Worm (Caenorhabditis elegans): ENCODE measurements around the gene F42F12.4.

The F42F12.4 gene

DNA sequence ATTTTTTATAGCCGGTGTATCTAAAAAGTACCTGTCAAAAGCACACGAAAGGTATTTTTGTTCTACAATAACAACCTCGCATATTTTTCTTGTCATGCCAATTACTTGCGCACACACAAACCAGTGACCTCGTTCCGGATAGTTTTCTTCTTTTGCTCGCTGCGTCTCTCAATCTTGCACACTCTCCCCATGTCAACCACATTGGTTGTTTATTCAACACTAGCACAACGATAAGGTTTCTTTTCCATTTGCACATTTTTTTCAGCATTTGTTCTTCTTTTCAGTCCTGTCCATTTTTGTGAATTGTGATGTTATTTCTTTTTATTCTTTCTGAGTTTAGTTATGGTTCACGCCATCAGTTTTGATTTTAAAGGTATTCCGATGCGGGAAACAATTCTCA is 2.5 kb downstream of the F42F12.4 start, which contains the start of gene F42F12.3:
F42F12.3 (plus strand) TSS at position 372 of the 400 bp plus-strand sequence.
- no peak for TF ChIP-seq W03F9.2 (tag; optimal IDR thresholded peaks at IDR 0.05)
- TF ChIP-seq dao-5 (tag; optimal IDR thresholded peaks at IDR 0.05) = no peak
- TF ChIP-seq him-1 (tag; optimal IDR thresholded peaks at IDR 0.05) = no peak

- TF ChIP-seq him-1 (tag; optimal IDR thresholded peaks at IDR 0.05) (no peak), W03F9.2 (tag; optimal IDR thresholded peaks at IDR 0.05) (no peak), dao-5 (tag; optimal IDR thresholded peaks at IDR 0.05) (no peak)
These were observed 4.4 kb downstream of the F42F12.4 start, which contains the start of gene F42F12.14 for ce11 chrX:12348329-12348728. F42F12.14 (plus strand) TSS chrX:12348629.

DNA sequence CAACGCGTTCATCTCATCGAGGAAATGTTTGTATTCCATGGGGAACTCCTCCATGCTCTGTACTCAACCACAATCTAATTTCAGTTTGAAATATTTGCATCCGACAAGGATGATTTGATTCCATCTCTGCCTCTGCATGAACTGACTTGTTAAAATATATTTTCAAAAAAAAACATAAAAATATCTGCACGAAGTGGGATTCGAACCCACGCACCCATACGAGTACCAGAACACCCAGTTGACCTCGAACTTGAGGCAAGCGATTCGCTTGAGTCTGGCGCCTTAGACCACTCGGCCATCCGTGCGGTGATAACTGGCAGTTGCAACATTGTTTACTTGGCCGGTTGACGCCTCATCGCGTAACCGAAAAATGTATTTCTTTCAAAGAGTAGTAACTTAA is 4.9 kb downstream of the F42F12.4 start:
- TF ChIP-seq dao-5 (tag; optimal IDR thresholded peaks at IDR 0.05) (peak; percentile 51), him-1 (tag; optimal IDR thresholded peaks at IDR 0.05) (no peak), W03F9.2 (tag; optimal IDR thresholded peaks at IDR 0.05) (peak; percentile 28)

DNA sequence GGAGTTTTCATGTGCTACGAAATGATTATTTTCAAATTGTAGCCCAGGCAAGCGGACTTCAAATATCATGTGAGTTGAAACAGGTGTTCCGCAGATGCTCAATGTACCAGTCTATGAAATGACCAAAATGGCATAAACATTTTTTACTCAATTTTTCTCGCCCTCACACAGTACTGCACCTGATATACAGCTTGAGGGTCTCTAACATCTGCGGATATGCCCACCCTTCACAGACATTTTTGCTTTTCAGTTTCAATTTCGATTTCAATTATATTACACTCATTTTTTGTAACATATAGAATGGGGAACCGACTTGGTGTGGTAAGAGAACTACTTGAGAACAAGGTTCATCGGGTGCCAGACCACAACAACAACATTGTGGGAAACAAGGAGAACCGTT is 6.0 kb downstream of the F42F12.4 start, which contains the start of gene F42F12.11:
F42F12.11 (plus strand) TSS at position 301 of the 400 bp plus-strand sequence.
- TF ChIP-seq W03F9.2 (tag; optimal IDR thresholded peaks at IDR 0.05) (no peak), dao-5 (tag; optimal IDR thresholded peaks at IDR 0.05) (no peak), him-1 (tag; optimal IDR thresholded peaks at IDR 0.05) (no peak)

DNA sequence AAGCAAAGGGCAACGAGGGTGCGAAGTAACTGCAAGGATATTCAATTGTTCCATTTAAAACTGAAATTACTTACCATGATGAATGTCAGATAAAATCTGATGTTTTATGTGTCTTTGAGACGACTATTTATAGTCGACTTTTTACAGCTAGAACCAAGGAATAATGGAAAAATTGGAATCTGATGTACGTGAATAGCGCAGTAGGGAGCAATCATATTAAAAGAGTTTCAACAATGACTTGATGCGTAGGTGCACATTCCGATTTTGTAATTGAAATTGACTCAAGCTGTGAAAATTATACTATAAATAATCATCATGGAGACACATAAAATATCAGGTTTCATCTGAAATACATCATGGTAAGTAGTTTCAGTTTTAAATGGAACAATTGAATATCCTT is 9.5 kb downstream of the F42F12.4 start, which contains the start of the genes nspc-9 and nspc-10:
nspc-9 (minus strand) TSS at position 101 of the 400 bp plus-strand sequence.
nspc-10 (plus strand) TSS at position 331 of the 400 bp plus-strand sequence.
- no peak for TF ChIP-seq W03F9.2 (tag; optimal IDR thresholded peaks at IDR 0.05)
- TF ChIP-seq him-1 (tag; optimal IDR thresholded peaks at IDR 0.05) = no peak
- TF ChIP-seq dao-5 (tag; optimal IDR thresholded peaks at IDR 0.05) = no peak

DNA sequence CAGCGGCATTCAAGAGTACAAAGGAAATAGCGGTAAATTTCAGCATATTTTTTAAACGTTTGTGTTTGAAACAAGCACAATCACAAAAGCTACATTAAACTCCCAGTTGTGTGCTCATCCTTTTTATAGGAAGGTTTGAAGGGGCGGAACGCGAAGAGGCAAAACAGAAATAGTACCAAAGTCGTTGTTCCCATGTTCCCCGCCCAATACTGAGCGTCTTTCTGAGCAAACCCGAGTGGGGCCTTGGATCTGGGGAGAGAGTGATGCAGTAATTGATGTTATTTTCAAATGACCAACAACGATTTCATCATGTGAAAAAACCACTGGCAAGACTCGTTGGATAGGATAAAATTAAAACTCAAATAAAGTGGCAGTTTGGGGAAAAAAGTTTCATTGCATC is 11.4 kb downstream of the F42F12.4 start, which contains the start of gene zig-2:
zig-2 (minus strand) TSS at position 101 of the 400 bp plus-strand sequence.
- no peak for TF ChIP-seq him-1 (tag; optimal IDR thresholded peaks at IDR 0.05)
- no peak for TF ChIP-seq W03F9.2 (tag; optimal IDR thresholded peaks at IDR 0.05)
- no peak for TF ChIP-seq dao-5 (tag; optimal IDR thresholded peaks at IDR 0.05)

- TF ChIP-seq W03F9.2 (tag; optimal IDR thresholded peaks at IDR 0.05) (no peak), dao-5 (tag; optimal IDR thresholded peaks at IDR 0.05) (no peak), him-1 (tag; optimal IDR thresholded peaks at IDR 0.05) (no peak)
These were observed 14.8 kb downstream of the F42F12.4 start, which contains the start of gene srd-44 for ce11 chrX:12337846-12338490. srd-44 (plus strand) TSS chrX:12338440.

DNA sequence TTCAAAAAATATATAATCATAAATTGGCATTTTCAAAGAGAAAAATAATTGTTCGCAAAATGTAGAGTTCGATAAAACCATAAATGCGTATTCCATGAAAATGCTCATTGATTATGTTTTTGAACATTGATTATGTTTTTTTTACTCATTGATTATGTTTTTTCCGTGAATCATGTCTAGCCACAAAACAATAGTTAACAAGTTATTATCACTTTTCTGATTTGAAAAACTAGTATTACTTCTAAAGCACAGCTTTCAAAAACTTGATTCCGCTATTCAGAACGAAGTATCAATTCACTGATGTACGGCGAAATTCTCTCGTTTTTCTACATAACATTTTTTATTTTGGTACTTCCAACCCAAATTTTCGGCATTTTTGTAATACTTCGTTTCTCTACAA is 16.9 kb downstream of the F42F12.4 start, which contains the start of gene srd-48:
srd-48 (plus strand) TSS at position 301 of the 400 bp plus-strand sequence.
- TF ChIP-seq dao-5 (tag; optimal IDR thresholded peaks at IDR 0.05) (no peak), W03F9.2 (tag; optimal IDR thresholded peaks at IDR 0.05) (no peak), him-1 (tag; optimal IDR thresholded peaks at IDR 0.05) (no peak)

DNA sequence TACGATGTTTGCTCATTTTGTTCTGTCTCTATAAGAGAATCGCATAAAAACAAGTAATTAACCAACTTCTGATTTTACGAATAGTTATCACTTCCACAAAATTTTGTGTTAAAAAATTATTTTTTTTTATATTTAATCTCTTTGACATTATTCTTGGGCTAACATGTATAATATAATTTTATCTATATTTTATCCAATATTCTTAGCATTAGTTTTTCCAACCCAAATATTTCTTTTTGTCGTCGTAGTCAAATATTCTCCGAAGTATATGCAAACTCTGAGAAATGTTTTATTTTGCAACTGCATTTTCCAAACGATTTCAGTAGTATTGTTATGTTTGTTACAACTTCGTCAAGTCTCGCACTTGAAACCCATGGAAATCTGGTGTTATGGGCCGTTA is 19.3 kb downstream of the F42F12.4 start, which contains the start of gene srd-47:
srd-47 (plus strand) TSS at position 164 of the 400 bp plus-strand sequence.
- TF ChIP-seq him-1 (tag; optimal IDR thresholded peaks at IDR 0.05) (no peak), W03F9.2 (tag; optimal IDR thresholded peaks at IDR 0.05) (no peak), dao-5 (tag; optimal IDR thresholded peaks at IDR 0.05) (no peak)

DNA sequence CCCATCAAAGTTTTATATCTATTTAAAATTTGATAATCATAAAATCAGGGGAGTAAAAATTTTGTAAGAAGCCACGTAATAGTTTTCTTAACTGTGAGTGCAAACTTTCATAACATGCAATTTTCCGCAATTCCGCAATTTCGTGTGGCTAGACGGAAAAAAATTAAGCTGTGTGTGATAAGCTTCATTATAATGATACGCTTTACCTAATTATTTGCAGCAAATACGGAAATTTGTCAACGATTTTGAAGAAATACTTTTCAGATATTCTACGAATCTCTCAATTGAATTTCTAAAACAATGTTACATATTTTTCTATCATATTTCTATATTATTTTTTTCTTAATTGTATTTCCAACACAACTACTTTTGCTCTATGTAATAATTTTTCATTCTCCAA is 21.0 kb downstream of the F42F12.4 start, which contains the start of gene srd-46:
srd-46 (plus strand) TSS at position 301 of the 400 bp plus-strand sequence.
- TF ChIP-seq him-1 (tag; optimal IDR thresholded peaks at IDR 0.05) = no peak
- TF ChIP-seq dao-5 (tag; optimal IDR thresholded peaks at IDR 0.05) = no peak
- TF ChIP-seq W03F9.2 (tag; optimal IDR thresholded peaks at IDR 0.05) = no peak

- TF ChIP-seq dao-5 (tag; optimal IDR thresholded peaks at IDR 0.05) = no peak
- TF ChIP-seq him-1 (tag; optimal IDR thresholded peaks at IDR 0.05) = no peak
- TF ChIP-seq W03F9.2 (tag; optimal IDR thresholded peaks at IDR 0.05) = no peak
These were observed 24.1 kb downstream of the F42F12.4 start, which contains the start of gene srd-45 for ce11 chrX:12328676-12329075. srd-45 (plus strand) TSS chrX:12328976.

DNA sequence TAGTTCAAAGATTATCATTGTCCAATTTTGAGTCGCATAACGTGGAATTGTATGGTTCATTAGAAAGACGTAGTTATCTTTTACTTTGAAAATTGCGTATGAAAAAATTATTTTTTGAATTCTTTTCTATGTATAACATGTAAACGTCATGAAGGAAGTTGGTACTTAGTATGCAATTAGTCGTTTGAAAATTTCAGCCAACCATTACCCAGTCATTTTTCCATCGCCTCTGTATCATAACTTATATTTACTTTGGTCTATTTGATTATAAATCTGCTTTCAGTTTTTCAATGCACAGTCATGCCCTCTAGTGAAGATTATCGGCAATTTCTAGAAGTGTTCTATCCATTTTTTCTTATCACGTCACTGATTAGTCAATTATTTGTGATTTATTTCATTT is 26.3 kb downstream of the F42F12.4 start, which contains the start of gene srd-41:
srd-41 (plus strand) TSS at position 301 of the 400 bp plus-strand sequence.
- TF ChIP-seq W03F9.2 (tag; optimal IDR thresholded peaks at IDR 0.05) = no peak
- no peak for TF ChIP-seq him-1 (tag; optimal IDR thresholded peaks at IDR 0.05)
- no peak for TF ChIP-seq dao-5 (tag; optimal IDR thresholded peaks at IDR 0.05)

ce11 chrX:12323439-12323838 is 29.3 kb downstream of the F42F12.4 start, which contains the start of gene srd-40:
srd-40 (plus strand) TSS chrX:12323739.
- TF ChIP-seq dao-5 (tag; optimal IDR thresholded peaks at IDR 0.05) (no peak), W03F9.2 (tag; optimal IDR thresholded peaks at IDR 0.05) (no peak)

DNA sequence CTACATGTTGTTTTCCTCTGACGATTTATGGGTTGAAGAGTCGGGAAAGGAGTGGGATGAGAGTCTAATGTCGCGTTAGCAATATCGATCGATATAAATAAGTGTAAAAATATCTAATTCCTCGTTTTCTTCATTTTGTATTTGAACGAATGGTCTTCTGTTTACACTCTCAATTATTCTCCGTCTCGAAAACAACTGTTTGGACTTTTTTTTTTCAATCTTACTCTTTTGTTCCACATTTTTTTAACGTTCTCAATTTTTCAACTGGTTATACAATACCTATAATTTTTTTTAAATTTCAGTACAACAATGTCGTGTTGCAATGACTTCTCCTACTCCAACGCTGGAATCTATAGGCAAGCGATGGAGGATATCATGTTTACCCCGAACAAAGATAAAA is 31.4 kb downstream of the F42F12.4 start, which contains the start of gene F17A2.13:
F17A2.13 (plus strand) TSS at position 301 of the 400 bp plus-strand sequence.
- TF ChIP-seq him-1 (tag; optimal IDR thresholded peaks at IDR 0.05) = no peak
- TF ChIP-seq W03F9.2 (tag; optimal IDR thresholded peaks at IDR 0.05) = no peak
- TF ChIP-seq dao-5 (tag; optimal IDR thresholded peaks at IDR 0.05) = no peak
